Worm (Caenorhabditis elegans) whole organism, young adult: ENCODE results near the gene C34B4.3.

Source experiments
- B0035.1 ChIP-seq: sonication (generic microtip); optimal IDR thresholded peaks from 2 replicates; lab custom pipeline; 2016; ENCODE audit warnings: missing genetic modification characterization, mild to moderate bottlenecking, missing compliant biosample characterization, missing genotype, missing genetic modification reagents
- B0261.1 ChIP-seq: sonication (generic microtip); optimal IDR thresholded peaks from 2 replicates; lab custom pipeline; 2016; ENCODE audit warnings: mild to moderate bottlenecking, missing genetic modification characterization, moderate library complexity, missing compliant biosample characterization
- B0336.3 ChIP-seq: fragments of 200-800 bp; sonication (Bioruptor generic); IDR thresholded peaks from 2 replicates; pipeline ENCODE4 v1.3.6; 2022; ENCODE audit warnings: missing genetic modification characterization, missing compliant biosample characterization
- F49E8.2 ChIP-seq: sonication (generic microtip); optimal IDR thresholded peaks from 3 replicates; lab custom pipeline; 2017; ENCODE audit warnings: missing genetic modification characterization, mild to moderate bottlenecking, missing compliant biosample characterization, antibody characterized with exemption, moderate library complexity; ENCODE audit not compliant: insufficient read depth
- F55B11.4 ChIP-seq: sonication (generic microtip); optimal IDR thresholded peaks from 2 replicates; lab custom pipeline; 2016; ENCODE audit warnings: missing compliant biosample characterization, missing genetic modification characterization, borderline replicate concordance; ENCODE audit not compliant: insufficient read depth
- F57A8.1 ChIP-seq: fragments of 200-800 bp; sonication (Bioruptor generic); optimal IDR thresholded peaks from 2 replicates; lab custom pipeline; 2018; ENCODE audit warnings: mild to moderate bottlenecking, missing genetic modification characterization, moderate library complexity, missing compliant biosample characterization
- F57C9.4 ChIP-seq: sonication (generic microtip); optimal IDR thresholded peaks from 2 replicates; lab custom pipeline; 2017; ENCODE audit warnings: mild to moderate bottlenecking, missing genetic modification characterization, missing compliant biosample characterization
- Y56A3A.18 ChIP-seq: fragments of 200-800 bp; sonication (Bioruptor generic); IDR thresholded peaks from 2 replicates; pipeline ENCODE4 v1.3.6; 2022; ENCODE audit warnings: missing genetic modification reagents, missing genetic modification characterization, missing compliant biosample characterization
- Y79H2A.3 ChIP-seq: fragments of 200-800 bp; sonication (Bioruptor generic); conservative IDR thresholded peaks from 2 replicates; pipeline ENCODE4 v1.3.6; 2022; ENCODE audit warnings: missing genetic modification reagents, missing genetic modification characterization, missing compliant biosample characterization
- ZK185.1 ChIP-seq: sonication (generic microtip); optimal IDR thresholded peaks from 2 replicates; lab custom pipeline; 2016; ENCODE audit warnings: mild to moderate bottlenecking, missing genetic modification characterization, missing compliant biosample characterization; ENCODE audit not compliant: poor library complexity, severe bottlenecking
- akir-1 ChIP-seq: fragments of 200-800 bp; sonication (Bioruptor generic); optimal IDR thresholded peaks from 2 replicates; lab custom pipeline; 2018; ENCODE audit warnings: mild to moderate bottlenecking, missing genetic modification characterization, moderate library complexity, missing compliant biosample characterization
- attf-5 ChIP-seq: fragments of 200-800 bp; sonication (Bioruptor generic); optimal IDR thresholded peaks from 2 replicates; lab custom pipeline; 2018; ENCODE audit warnings: mild to moderate bottlenecking, missing genetic modification characterization, missing compliant biosample characterization
- cebp-1 ChIP-seq, 2 experiments: fragments of 200-800 bp in 1 of 2; sonication (Bioruptor generic) in 1 of 2; sonication (generic microtip) in 1 of 2; IDR thresholded peaks in 1 of 2; optimal IDR thresholded peaks in 1 of 2; 2 replicates each; pipeline versions ENCODE4 v1.3.6 to Lab custom; 2017 to 2022; ENCODE audit warnings: missing compliant biosample characterization in 2 of 2, missing genetic modification characterization in 2 of 2, mild to moderate bottlenecking in 1 of 2, missing genetic modification reagents in 1 of 2, moderate library complexity in 1 of 2
- cebp-2 ChIP-seq: fragments of 200-800 bp; sonication (Bioruptor generic); IDR thresholded peaks from 2 replicates; pipeline ENCODE4 v1.3.6; 2022; ENCODE audit warnings: missing genetic modification characterization, missing compliant biosample characterization
- dox-1 ChIP-seq: fragments of 200-800 bp; sonication (Bioruptor generic); IDR thresholded peaks from 2 replicates; pipeline ENCODE4 v1.3.6; 2022; ENCODE audit warnings: missing genetic modification reagents, missing genetic modification characterization, missing compliant biosample characterization
- efl-1 ChIP-seq: fragments of 150-350 bp; optimal IDR thresholded peaks from 2 replicates; lab custom pipeline; 2014; ENCODE audit warnings: missing biosample characterization, missing genetic modification reagents, missing genetic modification characterization
- egrh-3 ChIP-seq: fragments of 200-800 bp; sonication (Bioruptor generic); IDR thresholded peaks from 2 replicates; pipeline ENCODE4 v1.3.6; 2022; ENCODE audit warnings: missing genetic modification reagents, missing genetic modification characterization, missing compliant biosample characterization
- ets-4 ChIP-seq: fragments of 200-800 bp; sonication (Bioruptor generic); optimal IDR thresholded peaks from 2 replicates; lab custom pipeline; 2018; ENCODE audit warnings: mild to moderate bottlenecking, missing genetic modification characterization, missing compliant biosample characterization
- hlh-12 ChIP-seq: sonication (generic microtip); optimal IDR thresholded peaks from 2 replicates; lab custom pipeline; 2016; ENCODE audit warnings: missing genetic modification characterization, missing compliant biosample characterization
- hlh-26 ChIP-seq: fragments of 200-800 bp; sonication (Bioruptor generic); conservative IDR thresholded peaks from 2 replicates; pipeline ENCODE4 v1.3.6; 2022; ENCODE audit warnings: missing genetic modification reagents, missing genetic modification characterization, missing compliant biosample characterization
- hmg-1.2 ChIP-seq: fragments of 200-800 bp; sonication (Bioruptor generic); IDR thresholded peaks from 2 replicates; pipeline ENCODE4 v1.3.6; 2022; ENCODE audit warnings: missing genetic modification reagents, missing genetic modification characterization, missing compliant biosample characterization
- let-526 ChIP-seq: fragments of 200-800 bp; sonication (Bioruptor generic); IDR thresholded peaks from 2 replicates; pipeline ENCODE4 v1.3.6; 2022; ENCODE audit warnings: missing genetic modification reagents, missing genetic modification characterization, missing compliant biosample characterization
- lin-26 ChIP-seq: fragments of 200-800 bp; sonication (Bioruptor generic); IDR thresholded peaks from 2 replicates; pipeline ENCODE4 v1.3.6; 2022; ENCODE audit warnings: missing genetic modification reagents, missing genetic modification characterization, missing compliant biosample characterization
- lin-35 ChIP-seq, 3 experiments: fragments of 150-350 bp in 2 of 3; sonication (generic microtip) in 1 of 3; optimal IDR thresholded peaks; 2 replicates each; lab custom pipeline; 2014 to 2018; ENCODE audit warnings: missing biosample characterization in 3 of 3, missing genetic modification characterization in 3 of 3, missing genetic modification reagents in 3 of 3
- lin-54 ChIP-seq: fragments of 200-800 bp; sonication (Bioruptor generic); optimal IDR thresholded peaks from 2 replicates; lab custom pipeline; 2018; ENCODE audit warnings: mild to moderate bottlenecking, missing genetic modification characterization, missing compliant biosample characterization
- lir-1 ChIP-seq: fragments of 200-800 bp; sonication (Bioruptor generic); conservative IDR thresholded peaks from 2 replicates; pipeline ENCODE4 v1.3.6; 2022; ENCODE audit warnings: missing genetic modification reagents, missing genetic modification characterization, missing compliant biosample characterization
- nfya-1 ChIP-seq: sonication (generic microtip); optimal IDR thresholded peaks from 2 replicates; lab custom pipeline; 2017; ENCODE audit warnings: antibody characterized with exemption, missing compliant biosample characterization, missing genetic modification characterization, borderline replicate concordance; ENCODE audit not compliant: insufficient read depth
- nfya-2 ChIP-seq: fragments of 200-800 bp; sonication (Bioruptor generic); IDR thresholded peaks from 2 replicates; pipeline ENCODE4 v1.3.6; 2022; ENCODE audit warnings: missing genetic modification reagents, missing genetic modification characterization, missing compliant biosample characterization
- nhr-80 ChIP-seq: sonication (generic microtip); optimal IDR thresholded peaks from 2 replicates; lab custom pipeline; 2016; ENCODE audit warnings: missing genetic modification characterization, missing compliant biosample characterization
- nhr-90 ChIP-seq: sonication (generic microtip); optimal IDR thresholded peaks from 2 replicates; lab custom pipeline; 2016; ENCODE audit warnings: missing genotype, mild to moderate bottlenecking, missing genetic modification characterization, missing compliant biosample characterization
- pbrm-1 ChIP-seq: fragments of 200-800 bp; sonication (Bioruptor generic); IDR thresholded peaks from 2 replicates; pipeline ENCODE4 v1.3.6; 2022; ENCODE audit warnings: missing genetic modification reagents, missing genetic modification characterization, missing compliant biosample characterization
- rpc-1 ChIP-seq, 2 experiments: fragments of 150-350 bp in 1 of 2; sonication (generic microtip) in 1 of 2; optimal IDR thresholded peaks; 2 replicates each; lab custom pipeline; 2014 to 2018; ENCODE audit warnings: missing biosample characterization in 1 of 2, missing genetic modification characterization in 1 of 2, missing genetic modification reagents in 1 of 2, missing genotype in 1 of 2
- sea-2 ChIP-seq: fragments of 200-800 bp; sonication (Bioruptor generic); IDR thresholded peaks from 2 replicates; pipeline ENCODE4 v1.3.6; 2022; ENCODE audit warnings: missing genetic modification characterization, missing compliant biosample characterization
- tbx-9 ChIP-seq: sonication (generic microtip); optimal IDR thresholded peaks from 2 replicates; lab custom pipeline; 2016; ENCODE audit warnings: borderline replicate concordance, missing genetic modification characterization, inconsistent platforms, missing compliant biosample characterization
- unc-62 ChIP-seq: fragments of 150-350 bp; optimal IDR thresholded peaks from 2 replicates; lab custom pipeline; 2014; ENCODE audit warnings: missing biosample characterization, missing genetic modification reagents, missing genetic modification characterization
- xnd-1 ChIP-seq: sonication (generic microtip); optimal IDR thresholded peaks from 2 replicates; lab custom pipeline; 2016; ENCODE audit warnings: missing genotype, missing genetic modification reagents, missing genetic modification characterization, missing compliant biosample characterization
- zfh-2 ChIP-seq: fragments of 200-800 bp; sonication (Bioruptor generic); conservative IDR thresholded peaks from 2 replicates; pipeline ENCODE4 v1.3.6; 2022; ENCODE audit warnings: missing genetic modification reagents, missing genetic modification characterization, missing compliant biosample characterization
- ztf-26 ChIP-seq: sonication (generic microtip); optimal IDR thresholded peaks from 2 replicates; lab custom pipeline; 2017; ENCODE audit warnings: missing genetic modification characterization, missing compliant biosample characterization
- ztf-28 ChIP-seq: fragments of 200-800 bp; sonication (Bioruptor generic); IDR thresholded peaks from 2 replicates; pipeline ENCODE4 v1.3.6; 2022; ENCODE audit warnings: missing genetic modification reagents, missing genetic modification characterization, missing compliant biosample characterization

Gene C34B4.3

ce11 chrV:13111599-13112191 is 40.7 kb upstream of the C34B4.3 start:
- TF ChIP-seq pbrm-1 (no peak), Y79H2A.3 (GFP tag; lab: Robert Waterston, UW) (no peak), Y56A3A.18 (no peak), ZK185.1 (tag; lab: Kevin White, UChicago) (no peak), nfya-2 (GFP tag; lab: Robert Waterston, UW) (no peak), lin-35 (GFP tag; optimal IDR thresholded peaks at IDR 0.05; lab: Kevin White, UChicago) (no peak), F57C9.4 (no peak), ets-4 (GFP tag; lab: Kevin White, UChicago) (no peak), B0261.1 (no peak), lin-54 (GFP tag; lab: Kevin White, UChicago) (no peak), cebp-1 (GFP tag; IDR thresholded peaks at IDR 0.05; lab: Robert Waterston, UW) (no peak), cebp-1 (tag; optimal IDR thresholded peaks at IDR 0.05; lab: Kevin White, UChicago) (no peak), tbx-9 (no peak), ztf-26 (tag; lab: Kevin White, UChicago) (no peak)
- TF ChIP-seq, all 124 proteins: peak for 0

- TF ChIP-seq nhr-80 (tag; lab: Kevin White, UChicago) (no peak), zfh-2 (no peak), unc-62 (GFP tag; lab: Kevin White, UChicago) (peak; percentile 64), akir-1 (GFP tag; lab: Kevin White, UChicago) (no peak)
- TF ChIP-seq, all 124 proteins: peak for 1
Measured at ce11 chrV:13105840-13106429, 35.0 kb upstream of the C34B4.3 start.

- TF ChIP-seq hlh-26 (GFP tag; lab: Robert Waterston, UW) (no peak), ztf-28 (GFP tag; lab: Robert Waterston, UW) (no peak), egrh-3 (GFP tag; lab: Robert Waterston, UW) (no peak), B0035.1 (tag; lab: Kevin White, UChicago) (no peak), hlh-12 (tag; lab: Kevin White, UChicago) (no peak), zfh-2 (no peak), hmg-1.2 (GFP tag; lab: Robert Waterston, UW) (no peak), let-526 (GFP tag; lab: Robert Waterston, UW) (no peak)
Measured at ce11 chrV:13095654-13096053, 24.7 kb upstream of the C34B4.3 start, which contains the start of gene C34B4.5. Gene C34B4.5, plus strand, starts transcription at chrV:13095954.

- TF ChIP-seq F49E8.2 (tag; lab: Kevin White, UChicago) (no peak), nfya-1 (no peak), lin-26 (GFP tag; lab: Robert Waterston, UW) (no peak), lir-1 (GFP tag; lab: Robert Waterston, UW) (no peak)
Measured at ce11 chrV:13092349-13092748, 21.4 kb upstream of the C34B4.3 start, which contains the start of gene lurp-4. Gene lurp-4, plus strand, starts transcription at chrV:13092649.

- TF ChIP-seq F57A8.1, result no peak
- TF ChIP-seq efl-1 (GFP tag; lab: Kevin White, UChicago), result no peak
- no peak for TF ChIP-seq rpc-1 (optimal IDR thresholded peaks at IDR 0.05; lab: Kevin White, UChicago)
- TF ChIP-seq rpc-1 (tag; optimal IDR thresholded peaks at IDR 0.05; lab: Kevin White, UChicago), result no peak
- no peak for TF ChIP-seq sea-2 (GFP tag; lab: Robert Waterston, UW)
- TF ChIP-seq xnd-1, result no peak
- TF ChIP-seq B0336.3, result 0 out of 2 replicates have a peak, but pooled peaks have one; percentile 13
- TF ChIP-seq nhr-90 (tag; lab: Kevin White, UChicago), result no peak
- no peak for TF ChIP-seq F55B11.4 (tag; lab: Kevin White, UChicago)
- no peak for TF ChIP-seq attf-5 (GFP tag; lab: Kevin White, UChicago)
- no peak for TF ChIP-seq cebp-2 (GFP tag; lab: Robert Waterston, UW)
- TF ChIP-seq akir-1 (GFP tag; lab: Kevin White, UChicago), result no peak
- TF ChIP-seq ZK185.1 (tag; lab: Kevin White, UChicago), result no peak
- no peak for TF ChIP-seq dox-1
- TF ChIP-seq lin-54 (GFP tag; lab: Kevin White, UChicago), result no peak
Measured at ce11 chrV:13090130-13090770, 19.3 kb upstream of the C34B4.3 start, which contains the start of gene C34B4.4. Gene C34B4.4, plus strand, starts transcription at chrV:13090405.
